Worm (Caenorhabditis elegans) whole organism, L4 larva: Measurements from ENCODE around the gene Y102A11A.5.

Experiments used
- aly-2 ChIP-seq: sonication (generic microtip); optimal IDR thresholded peaks from 2 replicates; lab custom pipeline; 2018; ENCODE audit warnings: missing biosample characterization, missing genetic modification characterization
- ama-1 ChIP-seq: fragments of 150-350 bp; optimal IDR thresholded peaks from 2 replicates; lab custom pipeline; 2014; ENCODE audit warnings: inconsistent platforms, mixed read lengths
- ceh-82 ChIP-seq: sonication (generic microtip); optimal IDR thresholded peaks from 2 replicates; lab custom pipeline; 2017; ENCODE audit warnings: missing biosample characterization, missing genetic modification characterization
- dve-1 ChIP-seq: sonication (generic microtip); optimal IDR thresholded peaks from 2 replicates; lab custom pipeline; 2017; ENCODE audit warnings: antibody characterized with exemption, mild to moderate bottlenecking, missing genetic modification characterization, missing compliant biosample characterization; ENCODE audit not compliant: insufficient read depth
- egl-27 ChIP-seq: sonication (generic microtip); optimal IDR thresholded peaks from 3 replicates; lab custom pipeline; 2017; ENCODE audit warnings: missing biosample characterization, missing genetic modification reagents, missing genetic modification characterization
- mdl-1 ChIP-seq, 2 experiments: fragments of 150-350 bp in 1 of 2; sonication (generic microtip) in 1 of 2; optimal IDR thresholded peaks; 2 replicates each; lab custom pipeline; 2014 to 2017; ENCODE audit warnings: missing biosample characterization in 2 of 2, missing genetic modification characterization in 2 of 2
- nhr-237 ChIP-seq: sonication (generic microtip); optimal IDR thresholded peaks from 2 replicates; lab custom pipeline; 2017; ENCODE audit warnings: missing biosample characterization, missing genetic modification characterization
- nhr-28 ChIP-seq: fragments of 150-350 bp; optimal IDR thresholded peaks from 2 replicates; lab custom pipeline; 2014; ENCODE audit warnings: missing biosample characterization, missing genetic modification characterization
- ztf-7 ChIP-seq: fragments of 150-350 bp; optimal IDR thresholded peaks from 2 replicates; lab custom pipeline; 2014; ENCODE audit warnings: missing biosample characterization, missing genetic modification characterization

- no peak for TF ChIP-seq aly-2 (tag; lab: Kevin White, UChicago)
- TF ChIP-seq nhr-237 (tag; lab: Kevin White, UChicago) = no peak
- TF ChIP-seq dve-1 (tag; lab: Kevin White, UChicago) = no peak
- TF ChIP-seq egl-27 = no peak
- TF ChIP-seq ama-1 (lab: Kevin White, UChicago) = no peak
- no peak for TF ChIP-seq mdl-1 (tag; optimal IDR thresholded peaks at IDR 0.05; lab: Kevin White, UChicago)
- TF ChIP-seq nhr-28 (tag; lab: Kevin White, UChicago) = no peak
- TF ChIP-seq ztf-7 (tag; lab: Kevin White, UChicago) = no peak
- TF ChIP-seq ceh-82 = no peak
Measured at ce11 chrX:2041448-2042138, 10.2 kb upstream of the Y102A11A.5 start.
